Worm (Caenorhabditis elegans): ENCODE results near the gene M163.5.

DNA sequence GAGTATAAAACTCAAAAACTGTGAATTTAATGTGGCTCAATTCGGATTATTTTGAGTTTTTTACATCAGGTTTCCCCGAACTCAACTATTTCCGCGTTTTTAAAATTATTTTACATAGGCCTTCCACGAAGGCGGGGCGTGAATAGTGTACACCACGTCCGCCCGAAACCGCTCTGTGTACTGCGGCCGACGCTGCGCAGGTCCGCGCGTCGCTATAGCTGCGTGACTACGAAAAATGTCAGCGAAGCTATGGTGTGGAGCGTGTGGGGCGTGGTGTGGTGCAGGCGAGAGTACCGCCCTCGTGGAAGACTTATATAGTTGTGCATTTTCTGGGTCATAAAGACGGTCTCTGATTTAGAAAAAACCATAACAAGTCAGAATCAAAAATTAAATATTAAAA is 44.0 kb downstream of the M163.5 start:
- TF ChIP-seq zfp-3 (GFP tag; conservative IDR thresholded peaks at IDR 0.05) (no peak), dpl-1 (GFP tag; optimal IDR thresholded peaks at IDR 0.05) (no peak), fos-1 (tag; optimal IDR thresholded peaks at IDR 0.05) (no peak), unc-62 (GFP tag; optimal IDR thresholded peaks at IDR 0.05 in 1 of 2) (no peak), unc-62 (tag; optimal IDR thresholded peaks at IDR 0.05) (no peak), ceh-28 (tag; optimal IDR thresholded peaks at IDR 0.05) (no peak), pha-4 (GFP tag; IDR thresholded peaks at IDR 0.05) (no peak), pha-4 (tag; optimal IDR thresholded peaks at IDR 0.05) (no peak)
